Worm (Caenorhabditis elegans) whole organism, mixed stage, embryonic: ENCODE measurements around the gene T21B6.3.
A peak's percentile ranks its signal among the peaks of the same experiment; 100 is the strongest.

ENCODE experiments used
- M03D4.4 ChIP-seq: sonication (generic microtip); optimal IDR thresholded peaks from 2 replicates; lab custom pipeline; 2017; ENCODE audit warnings: mild to moderate bottlenecking, missing genetic modification characterization, missing compliant biosample characterization
- bed-3 ChIP-seq: fragments of 200-800 bp; sonication (Bioruptor generic); optimal IDR thresholded peaks from 3 replicates; lab custom pipeline; 2018; ENCODE audit warnings: mild to moderate bottlenecking, missing genetic modification characterization, moderate library complexity, missing compliant biosample characterization
- blmp-1 ChIP-seq: fragments of 150-350 bp; optimal IDR thresholded peaks from 2 replicates; lab custom pipeline; 2014; ENCODE audit warnings: missing biosample characterization, missing genetic modification characterization
- ceh-43 ChIP-seq: fragments of 200-800 bp; sonication (Bioruptor generic); optimal IDR thresholded peaks from 2 replicates; lab custom pipeline; 2018; ENCODE audit warnings: mild to moderate bottlenecking, missing genetic modification characterization, moderate library complexity, missing compliant biosample characterization
- ceh-83 ChIP-seq: fragments of 200-800 bp; sonication (Bioruptor generic); optimal IDR thresholded peaks from 2 replicates; lab custom pipeline; 2018; ENCODE audit warnings: mild to moderate bottlenecking, missing genetic modification characterization, missing compliant biosample characterization
- cnd-1 ChIP-seq: fragments of 200-800 bp; sonication (Bioruptor generic); optimal IDR thresholded peaks from 2 replicates; lab custom pipeline; 2018; ENCODE audit warnings: mild to moderate bottlenecking, missing genetic modification characterization, missing compliant biosample characterization
- drap-1 ChIP-seq: fragments of 200-800 bp; sonication (Bioruptor generic); optimal IDR thresholded peaks from 3 replicates; lab custom pipeline; 2018; ENCODE audit warnings: mild to moderate bottlenecking, missing genetic modification characterization, missing compliant biosample characterization
- elt-1 ChIP-seq: sonication (generic microtip); optimal IDR thresholded peaks from 2 replicates; lab custom pipeline; 2017; ENCODE audit warnings: missing genetic modification characterization, mild to moderate bottlenecking, missing compliant biosample characterization, antibody characterized with exemption, moderate library complexity, borderline replicate concordance; ENCODE audit not compliant: insufficient read depth
- elt-3 ChIP-seq: fragments of 150-350 bp; optimal IDR thresholded peaks from 2 replicates; lab custom pipeline; 2014; ENCODE audit warnings: missing biosample characterization, missing genetic modification characterization
- ham-2 ChIP-seq: fragments of 200-800 bp; sonication (Bioruptor generic); optimal IDR thresholded peaks from 2 replicates; lab custom pipeline; 2018; ENCODE audit warnings: mild to moderate bottlenecking, missing genetic modification characterization, missing compliant biosample characterization
- hlh-1 ChIP-seq: fragments of 150-350 bp; optimal IDR thresholded peaks from 2 replicates; lab custom pipeline; 2014; ENCODE audit warnings: missing biosample characterization, missing genetic modification reagents, missing genetic modification characterization
- mep-1 ChIP-seq: fragments of 150-350 bp; optimal IDR thresholded peaks from 2 replicates; lab custom pipeline; 2017; ENCODE audit warnings: missing biosample characterization, missing genetic modification reagents, missing genetic modification characterization, inconsistent platforms
- mls-2 ChIP-seq: sonication (generic microtip); optimal IDR thresholded peaks from 2 replicates; lab custom pipeline; 2016; ENCODE audit warnings: mild to moderate bottlenecking, missing genetic modification characterization, moderate library complexity, missing compliant biosample characterization
- nhr-12 ChIP-seq: fragments of 150-350 bp; optimal IDR thresholded peaks from 2 replicates; lab custom pipeline; 2014; ENCODE audit warnings: missing biosample characterization, missing genetic modification characterization
- nhr-2 ChIP-seq: fragments of 150-350 bp; optimal IDR thresholded peaks from 2 replicates; lab custom pipeline; 2014; ENCODE audit warnings: missing biosample characterization, missing genetic modification characterization
- nhr-237 ChIP-seq: fragments of 150-350 bp; optimal IDR thresholded peaks from 2 replicates; lab custom pipeline; 2014; ENCODE audit warnings: missing biosample characterization, missing genetic modification characterization
- nhr-76 ChIP-seq: sonication (generic microtip); optimal IDR thresholded peaks from 2 replicates; lab custom pipeline; 2017; ENCODE audit warnings: missing biosample characterization, missing genetic modification characterization
- pha-4 ChIP-seq: fragments of 150-350 bp; optimal IDR thresholded peaks from 2 replicates; lab custom pipeline; 2018; ENCODE audit warnings: missing biosample characterization, missing genetic modification reagents, missing genetic modification characterization
- sem-2 ChIP-seq: fragments of 200-800 bp; sonication (Bioruptor generic); optimal IDR thresholded peaks from 2 replicates; lab custom pipeline; 2018; ENCODE audit warnings: mild to moderate bottlenecking, missing genetic modification characterization, missing compliant biosample characterization
- snpc-4 ChIP-seq: fragments of 150-350 bp; optimal IDR thresholded peaks from 2 replicates; lab custom pipeline; 2014; ENCODE audit warnings: missing biosample characterization, missing genetic modification characterization
- sptf-1 ChIP-seq: sonication (generic microtip); optimal IDR thresholded peaks from 2 replicates; lab custom pipeline; 2017; ENCODE audit warnings: mild to moderate bottlenecking, missing genetic modification characterization, moderate library complexity, missing compliant biosample characterization
- unc-120 ChIP-seq: sonication (generic microtip); optimal IDR thresholded peaks from 2 replicates; lab custom pipeline; 2017; ENCODE audit warnings: missing genetic modification characterization, missing compliant biosample characterization; ENCODE audit not compliant: poor library complexity, severe bottlenecking
- unc-39 ChIP-seq: fragments of 150-350 bp; optimal IDR thresholded peaks from 2 replicates; lab custom pipeline; 2014; ENCODE audit warnings: missing biosample characterization, missing genetic modification characterization
- unc-62 ChIP-seq: fragments of 150-350 bp; optimal IDR thresholded peaks from 2 replicates; lab custom pipeline; 2014; ENCODE audit warnings: missing biosample characterization, missing genetic modification reagents, missing genetic modification characterization
- zip-8 ChIP-seq: fragments of 150-350 bp; optimal IDR thresholded peaks from 2 replicates; lab custom pipeline; 2014; ENCODE audit warnings: missing biosample characterization, missing genetic modification characterization

The T21B6.3 gene

DNA sequence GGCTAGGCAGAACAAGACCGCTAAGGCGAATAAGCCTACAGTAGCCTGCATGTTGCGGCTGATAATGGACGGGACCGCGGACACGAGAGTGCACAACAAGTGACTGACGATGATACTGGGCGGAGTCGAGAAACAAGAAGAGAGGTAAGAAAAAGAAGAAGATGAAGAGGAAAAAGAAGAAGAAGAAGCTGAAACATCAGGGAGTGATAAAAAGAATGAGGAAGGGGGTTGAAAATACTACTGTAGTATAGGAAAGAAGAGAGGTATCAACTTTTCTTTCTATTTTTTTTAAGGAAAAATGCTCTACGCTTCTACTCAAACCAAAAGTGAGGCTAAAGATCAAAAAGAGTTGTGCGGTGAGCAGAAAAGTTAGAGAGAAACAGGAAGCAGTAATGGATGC is at the start of gene T21B6.3:
TSS of gene T21B6.3 (minus strand) at position 101 of the 400 bp plus-strand sequence.
- TF ChIP-seq unc-39 (tag; lab: Kevin White, UChicago) (no peak), zip-8 (tag; lab: Kevin White, UChicago) (no peak), elt-1 (no peak), blmp-1 (no peak), ceh-43 (no peak), snpc-4 (tag; lab: Kevin White, UChicago) (no peak), nhr-2 (tag; lab: Kevin White, UChicago) (no peak), nhr-12 (tag; lab: Kevin White, UChicago) (no peak), nhr-76 (tag; lab: Kevin White, UChicago) (no peak)

DNA sequence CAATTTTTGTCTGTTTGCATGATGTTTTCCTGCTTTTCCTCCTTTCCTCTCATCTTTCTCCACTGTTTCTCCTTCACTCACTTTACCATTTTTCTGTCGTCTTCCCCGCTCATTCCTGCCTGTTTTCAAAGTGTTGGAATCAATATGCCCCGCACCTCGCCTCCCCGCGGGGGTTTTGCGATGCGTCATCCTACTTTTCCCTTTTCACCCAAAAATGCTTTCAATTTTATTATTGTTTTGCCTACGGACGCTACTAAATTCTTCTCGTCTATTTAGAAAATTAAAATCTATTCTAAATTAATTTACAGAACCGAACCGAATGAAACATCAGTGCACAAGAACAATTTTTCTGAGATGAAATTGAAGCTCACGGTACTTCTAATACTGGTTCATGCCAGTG is 43.4 kb upstream of the T21B6.3 start, which contains the start of gene ver-3:
TSS of gene ver-3 (plus strand) at position 301 of the 400 bp plus-strand sequence.
- TF ChIP-seq ceh-83 (GFP tag; lab: Kevin White, UChicago) (no peak), zip-8 (tag; lab: Kevin White, UChicago) (no peak)

DNA sequence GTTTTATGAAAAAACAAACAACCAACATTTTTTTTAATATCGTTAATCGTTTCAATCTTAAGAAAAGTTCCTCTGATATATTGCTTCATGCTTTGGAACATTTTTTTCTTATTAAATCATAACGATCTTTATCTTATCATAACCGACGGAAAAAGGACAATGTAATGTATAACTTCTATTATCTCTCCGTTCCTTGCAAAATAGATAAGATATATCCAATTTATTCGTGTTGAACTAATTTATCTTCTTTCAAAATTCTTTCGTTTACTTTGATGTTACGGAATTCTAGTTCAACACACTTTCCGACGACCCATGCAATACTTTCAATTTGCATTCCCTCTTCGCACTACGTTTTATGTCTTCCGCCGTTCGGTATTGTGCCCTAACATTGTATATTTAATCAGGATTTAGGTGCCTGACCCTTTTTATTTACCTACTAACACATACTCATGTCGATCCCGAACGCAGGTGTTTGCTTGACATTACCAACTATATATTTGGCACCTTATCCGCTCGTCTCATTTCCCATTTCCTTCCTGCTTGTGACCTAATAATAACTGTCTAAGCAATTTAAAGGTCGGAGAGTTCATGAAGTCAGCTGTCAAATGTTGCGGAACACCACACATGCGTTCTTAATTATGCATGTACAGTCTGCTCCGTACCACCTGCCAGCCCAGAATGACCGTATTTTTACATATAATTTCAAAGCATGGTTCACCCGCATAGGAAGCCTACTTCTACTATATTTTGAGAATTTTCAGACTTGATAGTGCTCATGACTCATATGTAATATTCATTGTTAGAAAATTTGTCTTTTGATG is 42.8 kb upstream of the T21B6.3 start:
- TF ChIP-seq nhr-237 (tag; lab: Kevin White, UChicago) (no peak), elt-1 (peak; percentile 63), nhr-2 (tag; lab: Kevin White, UChicago) (peak; percentile 92), elt-3 (tag; lab: Kevin White, UChicago) (no peak), cnd-1 (tag; lab: Kevin White, UChicago) (peak; percentile 38)
- TF ChIP-seq, all 35 proteins: peak for 3

ce11 chrX:10990855-10991176 is 42.1 kb upstream of the T21B6.3 start:
- TF ChIP-seq mep-1 (tag; lab: Kevin White, UChicago) (no peak), mls-2 (tag; lab: Kevin White, UChicago) (peak; percentile 63)

DNA sequence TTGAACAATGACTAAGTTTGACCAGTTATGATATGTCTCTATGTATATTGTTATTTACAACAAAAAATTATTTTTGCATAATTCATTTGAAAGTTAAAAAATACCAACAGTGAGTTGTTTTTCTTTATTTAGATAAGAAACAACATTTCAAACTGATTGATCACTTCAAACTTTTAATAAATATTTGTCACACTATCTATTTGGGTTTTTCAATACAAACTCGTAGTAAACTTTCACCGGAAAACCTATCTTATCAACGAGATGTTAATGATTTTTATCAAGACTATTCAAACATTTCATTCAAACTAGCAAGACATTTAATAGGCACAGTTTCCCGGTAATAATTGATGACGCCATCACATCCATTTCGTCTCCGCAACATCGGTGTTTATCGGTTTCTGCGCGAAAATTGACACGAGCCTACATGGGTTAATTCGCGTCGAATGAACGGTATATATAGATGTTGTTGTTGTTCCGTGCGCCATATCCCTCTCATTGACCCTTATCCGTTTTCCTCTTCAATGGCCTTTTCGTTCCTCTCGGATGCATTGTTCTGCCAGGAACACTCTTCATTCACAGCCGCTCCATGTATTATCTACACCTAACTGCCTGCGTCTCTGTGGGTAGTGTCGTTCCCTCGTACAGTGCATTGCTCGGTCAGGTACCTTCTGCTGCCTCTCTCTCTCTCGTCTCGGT is 41.6 kb upstream of the T21B6.3 start:
- peak; percentile 25 for TF ChIP-seq elt-3 (tag; lab: Kevin White, UChicago)
- peak; percentile 75 for TF ChIP-seq mls-2 (tag; lab: Kevin White, UChicago)
- no peak for TF ChIP-seq unc-120 (tag; lab: Kevin White, UChicago)
- peak; percentile 23 for TF ChIP-seq ceh-43
- TF ChIP-seq pha-4 (tag; lab: Kevin White, UChicago) = peak; percentile 15
- peak; percentile 96 for TF ChIP-seq nhr-2 (tag; lab: Kevin White, UChicago)
- TF ChIP-seq unc-62 (GFP tag; lab: Kevin White, UChicago) = peak; percentile 8
- peak; percentile 28 for TF ChIP-seq cnd-1 (tag; lab: Kevin White, UChicago)
- no peak for TF ChIP-seq drap-1 (GFP tag; lab: Kevin White, UChicago)
- TF ChIP-seq sem-2 = no peak
- TF ChIP-seq M03D4.4 (tag; lab: Kevin White, UChicago) = peak; percentile 24
- TF ChIP-seq elt-1 = peak; percentile 3
- TF ChIP-seq ham-2 = peak; percentile 84
- TF ChIP-seq sptf-1 (tag; lab: Kevin White, UChicago) = peak; percentile 61

ce11 chrX:10989286-10989685 is 40.5 kb upstream of the T21B6.3 start:
- peak; percentile 76 for TF ChIP-seq hlh-1 (tag; lab: Kevin White, UChicago)
- peak; percentile 78 for TF ChIP-seq zip-8 (tag; lab: Kevin White, UChicago)
- peak; percentile 16 for TF ChIP-seq ceh-83 (GFP tag; lab: Kevin White, UChicago)
- TF ChIP-seq cnd-1 (tag; lab: Kevin White, UChicago) = no peak
- TF ChIP-seq nhr-2 (tag; lab: Kevin White, UChicago) = peak; percentile 81

DNA sequence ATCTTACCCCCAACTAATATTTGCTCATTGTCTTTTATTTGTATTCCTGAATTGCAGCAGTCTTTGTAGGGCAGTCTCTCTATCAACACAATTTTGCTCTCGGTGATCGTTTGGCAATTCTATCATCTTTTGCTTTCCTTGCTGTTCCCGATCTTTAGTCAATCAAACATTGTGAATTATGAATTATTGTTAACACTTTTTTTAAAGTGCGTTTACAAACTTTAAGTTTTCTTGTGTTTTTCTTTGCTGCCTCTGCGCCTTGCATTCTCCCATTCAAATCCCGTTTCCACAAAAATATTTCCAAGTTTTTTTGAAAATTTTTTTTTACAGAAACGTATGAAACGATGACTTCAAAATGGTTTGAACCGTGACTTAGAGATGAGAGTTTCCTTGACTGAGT is 33.3 kb upstream of the T21B6.3 start, which contains the start of gene ver-4:
TSS of gene ver-4 (plus strand) at position 301 of the 400 bp plus-strand sequence.
- no peak for TF ChIP-seq ceh-83 (GFP tag; lab: Kevin White, UChicago)
- TF ChIP-seq bed-3 = no peak
- TF ChIP-seq ceh-43 = no peak
